Fruit fly (Drosophila melanogaster): ENCODE measurements around the gene jigr1.

Gene jigr1

DNA sequence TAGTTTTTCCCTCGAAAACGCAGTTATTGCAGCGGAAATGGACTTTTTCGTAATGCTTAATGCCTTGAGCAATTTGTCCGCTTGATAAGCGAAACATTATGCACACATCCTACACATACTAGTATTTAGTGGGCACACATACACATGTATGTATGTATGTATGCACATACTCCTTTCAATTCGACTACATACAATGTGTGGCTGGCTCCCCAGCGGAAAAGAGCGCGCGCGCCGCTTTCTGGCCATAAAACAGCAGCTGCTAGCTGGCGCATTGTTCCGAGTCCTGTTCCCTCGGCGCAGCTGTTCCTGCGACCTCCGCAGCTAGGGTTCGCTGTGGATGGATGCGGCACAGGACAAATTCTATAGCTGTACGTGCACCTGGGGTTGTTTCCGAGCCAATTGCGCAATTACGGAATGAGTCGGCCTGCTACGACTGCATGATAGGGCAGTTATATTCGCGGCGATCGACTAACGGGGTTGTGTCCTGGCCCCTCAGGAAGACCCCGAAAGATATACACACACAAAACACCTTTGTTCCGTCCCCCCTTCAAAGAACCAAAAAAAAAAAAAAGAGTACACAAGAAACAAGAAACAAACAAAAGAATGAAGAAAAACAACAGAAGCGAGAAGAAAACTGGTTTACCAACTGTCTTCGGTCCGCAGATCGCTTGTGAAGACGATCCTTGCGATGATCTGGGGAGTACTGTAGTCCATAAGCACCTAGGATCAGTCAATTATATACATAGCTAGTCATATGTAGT is 41.2 kb upstream of the jigr1 start:
- TF ChIP-seq D1 (tag; optimal IDR thresholded peaks at IDR 0.05) (no peak), fd96Ca (GFP tag; IDR thresholded peaks at IDR 0.05) (no peak), CG9948 (tag; optimal IDR thresholded peaks at IDR 0.05) (no peak), gl (tag; optimal IDR thresholded peaks at IDR 0.05) (no peak), CG14655 (GFP tag; optimal IDR thresholded peaks at IDR 0.05) (no peak), CG17806 (tag; optimal IDR thresholded peaks at IDR 0.05) (no peak), Pif1A (GFP tag; optimal IDR thresholded peaks at IDR 0.05) (no peak), CG34367 (tag; optimal IDR thresholded peaks at IDR 0.05) (no peak), CG15710 (tag; optimal IDR thresholded peaks at IDR 0.05) (no peak), CG8301 (tag; optimal IDR thresholded peaks at IDR 0.05) (no peak), rn (GFP tag; IDR thresholded peaks at IDR 0.05) (no peak), CG4496 (GFP tag; IDR thresholded peaks at IDR 0.05) (no peak), CG12605 (GFP tag; IDR thresholded peaks at IDR 0.05) (no peak), Pif1B (GFP tag; optimal IDR thresholded peaks at IDR 0.05) (no peak)

- TF ChIP-seq CG12605 (GFP tag; IDR thresholded peaks at IDR 0.05) (no peak), CG4496 (GFP tag; IDR thresholded peaks at IDR 0.05) (no peak), Pif1B (GFP tag; optimal IDR thresholded peaks at IDR 0.05) (no peak), CG10348 (GFP tag; IDR thresholded peaks at IDR 0.05) (no peak), gl (tag; optimal IDR thresholded peaks at IDR 0.05) (no peak), CG14655 (GFP tag; optimal IDR thresholded peaks at IDR 0.05) (no peak), CG15710 (tag; optimal IDR thresholded peaks at IDR 0.05) (no peak), EcR (GFP tag; optimal IDR thresholded peaks at IDR 0.05) (no peak), Ets98B (GFP tag; IDR thresholded peaks at IDR 0.05) (no peak), CG32121 (GFP tag; IDR thresholded peaks at IDR 0.05) (no peak), Snoo (tag; optimal IDR thresholded peaks at IDR 0.05) (no peak), CG8159 (tag; optimal IDR thresholded peaks at IDR 0.05) (no peak), rn (GFP tag; IDR thresholded peaks at IDR 0.05) (no peak)
Measured at dm6 chr3R:25609027-25609426, 28.6 kb upstream of the jigr1 start, which contains the start of gene ymp. TSS of gene ymp (minus strand) at chr3R:25609127.

DNA sequence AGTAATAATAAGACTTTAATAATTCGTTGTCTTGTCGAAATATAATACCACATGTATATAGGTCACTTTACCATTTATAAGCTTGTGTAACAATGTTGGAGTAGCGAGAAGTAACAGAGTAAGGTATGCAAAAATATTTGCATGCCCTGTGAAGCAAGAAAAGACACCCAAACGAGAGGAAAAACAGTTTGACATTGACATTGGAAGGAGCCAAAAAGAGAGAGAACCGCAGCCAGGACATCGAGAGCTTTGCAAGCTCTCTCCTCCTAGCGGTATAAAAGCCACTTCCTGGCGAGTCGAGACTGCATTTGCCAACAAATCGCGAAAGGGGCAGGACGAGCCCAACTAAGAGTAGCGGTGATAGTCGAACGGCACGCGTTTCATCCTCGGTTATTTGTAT is 24.3 kb upstream of the jigr1 start, which contains the start of gene CG5079:
CG5079 (plus strand) TSS at position 301 of the 400 bp plus-strand sequence.
- TF ChIP-seq CG8301 (tag; optimal IDR thresholded peaks at IDR 0.05) (no peak), CG10348 (GFP tag; IDR thresholded peaks at IDR 0.05) (no peak), CG4496 (GFP tag; IDR thresholded peaks at IDR 0.05) (no peak), rn (GFP tag; IDR thresholded peaks at IDR 0.05) (no peak), fd96Ca (GFP tag; IDR thresholded peaks at IDR 0.05) (no peak), CG17806 (tag; optimal IDR thresholded peaks at IDR 0.05) (no peak), Snoo (tag; optimal IDR thresholded peaks at IDR 0.05) (no peak), CG32121 (GFP tag; IDR thresholded peaks at IDR 0.05) (no peak), CG9948 (tag; optimal IDR thresholded peaks at IDR 0.05) (no peak), CG15710 (tag; optimal IDR thresholded peaks at IDR 0.05) (no peak)

DNA sequence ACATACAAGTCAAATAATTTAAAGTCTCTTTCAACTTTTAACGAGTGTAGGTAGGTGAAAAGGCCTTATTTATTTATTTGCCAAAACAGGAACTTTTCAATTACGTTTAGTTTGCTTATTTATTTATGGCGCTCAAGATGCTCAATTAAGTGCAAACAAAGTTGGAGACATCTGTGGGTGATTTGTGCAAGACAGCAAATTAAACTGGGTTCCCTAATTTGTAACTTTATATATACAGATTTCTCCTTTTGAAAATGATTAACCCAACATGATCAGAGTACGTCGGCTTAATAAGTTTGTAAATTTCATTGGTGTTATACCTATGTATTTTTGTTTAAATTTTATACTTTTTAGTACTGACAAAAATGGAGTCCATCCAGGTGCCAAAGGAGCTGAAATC is 19.5 kb upstream of the jigr1 start, which contains the start of gene CG5071:
CG5071 (plus strand) TSS at position 301 of the 400 bp plus-strand sequence.
- TF ChIP-seq CG14655 (GFP tag; optimal IDR thresholded peaks at IDR 0.05) (no peak), CG17806 (tag; optimal IDR thresholded peaks at IDR 0.05) (no peak), CG15710 (tag; optimal IDR thresholded peaks at IDR 0.05) (no peak), EcR (GFP tag; optimal IDR thresholded peaks at IDR 0.05) (no peak), gl (tag; optimal IDR thresholded peaks at IDR 0.05) (no peak), CG4496 (GFP tag; IDR thresholded peaks at IDR 0.05) (no peak)

DNA sequence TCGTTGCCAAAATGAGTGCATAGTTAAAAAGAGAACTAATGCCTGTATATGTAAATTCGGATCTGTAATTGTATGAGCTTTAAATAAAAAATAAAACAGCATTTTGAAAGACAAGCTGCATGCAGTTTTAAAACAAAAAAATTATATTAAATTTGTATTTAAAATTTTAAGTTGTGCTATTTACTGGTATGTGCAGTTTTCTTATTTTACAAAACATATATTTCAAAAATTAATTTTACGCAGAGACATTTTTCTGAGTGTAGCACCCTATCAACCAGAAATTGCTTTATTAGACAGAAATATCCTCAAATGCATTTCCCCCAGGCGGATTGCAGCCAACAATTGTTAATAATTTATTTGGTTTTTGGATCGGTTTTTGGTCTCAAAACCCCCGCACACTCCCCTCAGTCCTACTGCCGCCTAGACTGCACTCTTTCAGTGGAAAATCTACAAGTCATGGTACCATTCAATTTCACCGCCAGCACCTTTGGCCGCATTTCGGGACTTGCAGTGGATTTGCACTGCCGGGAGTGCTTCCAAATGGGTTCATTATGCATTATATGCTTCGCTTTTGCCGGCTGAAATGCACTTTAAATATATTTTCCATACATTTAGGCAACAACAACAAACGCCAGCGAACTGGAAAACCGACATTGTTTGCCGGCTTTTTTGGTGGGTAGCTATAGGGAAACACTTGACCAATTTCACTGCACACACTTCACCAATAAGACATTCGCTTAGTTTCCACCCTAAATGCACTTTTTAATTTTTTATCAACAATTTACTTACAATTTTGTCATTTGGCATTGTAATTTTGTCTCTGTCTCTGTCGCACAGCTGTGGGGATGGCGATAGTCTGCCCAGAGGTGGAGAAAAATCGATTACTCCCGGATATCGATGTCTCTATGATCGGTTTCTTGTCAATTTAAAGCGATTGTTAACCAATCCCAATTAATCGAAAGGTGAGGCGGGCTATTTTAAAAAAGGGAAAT is 13.5 kb upstream of the jigr1 start, which contains the start of gene Npl4:
Npl4 (minus strand) TSS at position 863 of the 992 bp plus-strand sequence.
- no peak for TF ChIP-seq CG10348 (GFP tag; IDR thresholded peaks at IDR 0.05)
- TF ChIP-seq D1 (tag; optimal IDR thresholded peaks at IDR 0.05), result peak; percentile 29
- peak; percentile 34 for TF ChIP-seq CG8159 (tag; optimal IDR thresholded peaks at IDR 0.05)
- peak; percentile 28; the same call in 1 of the 2 replicates for TF ChIP-seq CG12605 (GFP tag; IDR thresholded peaks at IDR 0.05)
- TF ChIP-seq Pif1B (GFP tag; optimal IDR thresholded peaks at IDR 0.05), result peak; percentile 16
- TF ChIP-seq rn (GFP tag; IDR thresholded peaks at IDR 0.05), result 0 out of 2 replicates have a peak, but pooled peaks have one; percentile 7
- no peak for TF ChIP-seq EcR (GFP tag; optimal IDR thresholded peaks at IDR 0.05)
- TF ChIP-seq CG4496 (GFP tag; IDR thresholded peaks at IDR 0.05), result peak; percentile 63; the same call in 2 of the 3 replicates
- TF ChIP-seq Snoo (tag; optimal IDR thresholded peaks at IDR 0.05), result no peak
- TF ChIP-seq Pif1A (GFP tag; optimal IDR thresholded peaks at IDR 0.05), result no peak
- TF ChIP-seq CG32121 (GFP tag; IDR thresholded peaks at IDR 0.05), result no peak
- no peak for TF ChIP-seq CG13204 (GFP tag; optimal IDR thresholded peaks at IDR 0.05)
- no peak for TF ChIP-seq CG8301 (tag; optimal IDR thresholded peaks at IDR 0.05)
- no peak for TF ChIP-seq CG14655 (GFP tag; optimal IDR thresholded peaks at IDR 0.05)
- TF ChIP-seq CG34367 (tag; optimal IDR thresholded peaks at IDR 0.05), result no peak
- 0 out of 3 replicates have a peak, but pooled peaks have one; percentile 22 for TF ChIP-seq fd96Ca (GFP tag; IDR thresholded peaks at IDR 0.05)
- TF ChIP-seq CG15710 (tag; optimal IDR thresholded peaks at IDR 0.05), result no peak
- TF ChIP-seq CG17806 (tag; optimal IDR thresholded peaks at IDR 0.05), result peak; percentile 51
- no peak for TF ChIP-seq CG9948 (tag; optimal IDR thresholded peaks at IDR 0.05)
- TF ChIP-seq Ets98B (GFP tag; IDR thresholded peaks at IDR 0.05), result peak; percentile 42
- TF ChIP-seq gl (tag; optimal IDR thresholded peaks at IDR 0.05), result no peak

All from whole organism, pupa.